Worm (Caenorhabditis elegans) whole organism, late embryonic: Measurements from ENCODE around the gene Y104H12D.2.
"Not testable (repeated sequence)": the region's sequence is repeated elsewhere in the genome, so short reads cannot be mapped to it uniquely, and the experiment has no call there.

Experiments
- C38D4.7 ChIP-seq: fragments of 200-800 bp; sonication (Bioruptor generic); optimal IDR thresholded peaks from 2 replicates; lab custom pipeline; 2018; ENCODE audit warnings: mild to moderate bottlenecking, missing genetic modification characterization, moderate library complexity, missing compliant biosample characterization
- K02D7.2 ChIP-seq: sonication (generic microtip); optimal IDR thresholded peaks from 2 replicates; lab custom pipeline; 2017; ENCODE audit warnings: mild to moderate bottlenecking, missing genetic modification characterization, missing compliant biosample characterization
- T23F11.4 ChIP-seq: fragments of 200-800 bp; sonication (Bioruptor generic); optimal IDR thresholded peaks from 2 replicates; lab custom pipeline; 2018; ENCODE audit warnings: mild to moderate bottlenecking, missing genetic modification characterization, missing compliant biosample characterization
- Y22D7AL.16 ChIP-seq: sonication (generic microtip); optimal IDR thresholded peaks from 2 replicates; lab custom pipeline; 2016; ENCODE audit warnings: missing genetic modification characterization, missing compliant biosample characterization
- ama-1 ChIP-seq: fragments of 150-350 bp; optimal IDR thresholded peaks from 2 replicates; lab custom pipeline; 2014
- ceh-18 ChIP-seq: sonication (generic microtip); optimal IDR thresholded peaks from 2 replicates; lab custom pipeline; 2016; ENCODE audit warnings: missing genetic modification characterization, missing compliant biosample characterization
- ceh-19 ChIP-seq: fragments of 200-800 bp; sonication (Bioruptor generic); optimal IDR thresholded peaks from 2 replicates; lab custom pipeline; 2018; ENCODE audit warnings: mild to moderate bottlenecking, missing genetic modification characterization, missing compliant biosample characterization
- ceh-2 ChIP-seq: sonication (generic microtip); optimal IDR thresholded peaks from 2 replicates; lab custom pipeline; 2016; ENCODE audit warnings: missing genotype, missing genetic modification characterization, missing compliant biosample characterization
- ceh-22 ChIP-seq: sonication (generic microtip); optimal IDR thresholded peaks from 2 replicates; lab custom pipeline; 2017; ENCODE audit warnings: missing biosample characterization, missing genetic modification characterization
- ceh-30 ChIP-seq: fragments of 150-350 bp; optimal IDR thresholded peaks from 2 replicates; lab custom pipeline; 2014; ENCODE audit warnings: missing biosample characterization, missing genetic modification characterization
- ceh-31 ChIP-seq: sonication (generic microtip); optimal IDR thresholded peaks from 2 replicates; lab custom pipeline; 2016; ENCODE audit warnings: missing genetic modification characterization, missing compliant biosample characterization
- ceh-45 ChIP-seq: fragments of 200-800 bp; sonication (Bioruptor generic); IDR thresholded peaks from 2 replicates; pipeline ENCODE4 v1.3.6; 2022; ENCODE audit warnings: missing genetic modification reagents, missing genetic modification characterization, missing compliant biosample characterization
- ceh-9 ChIP-seq: sonication (generic microtip); optimal IDR thresholded peaks from 2 replicates; lab custom pipeline; 2016; ENCODE audit warnings: mild to moderate bottlenecking, missing genetic modification characterization, inconsistent platforms, missing compliant biosample characterization
- dmd-4 ChIP-seq: sonication (generic microtip); optimal IDR thresholded peaks from 2 replicates; lab custom pipeline; 2016; ENCODE audit warnings: borderline replicate concordance, missing genetic modification characterization, missing compliant biosample characterization
- dve-1 ChIP-seq: sonication (generic microtip); optimal IDR thresholded peaks from 2 replicates; lab custom pipeline; 2017; ENCODE audit warnings: antibody characterized with exemption, mild to moderate bottlenecking, missing genetic modification characterization, missing compliant biosample characterization
- ets-4 ChIP-seq: sonication (generic microtip); optimal IDR thresholded peaks from 2 replicates; lab custom pipeline; 2016; ENCODE audit warnings: missing genetic modification characterization, missing compliant biosample characterization
- eyg-1 ChIP-seq: sonication (generic microtip); optimal IDR thresholded peaks from 2 replicates; lab custom pipeline; 2016; ENCODE audit warnings: missing genotype, missing genetic modification characterization, missing compliant biosample characterization
- fkh-10 ChIP-seq: fragments of 150-350 bp; optimal IDR thresholded peaks from 2 replicates; lab custom pipeline; 2014; ENCODE audit warnings: missing biosample characterization, missing genetic modification reagents, missing genetic modification characterization
- gmeb-2 ChIP-seq: sonication (generic microtip); optimal IDR thresholded peaks from 2 replicates; lab custom pipeline; 2016; ENCODE audit warnings: missing genetic modification characterization, inconsistent platforms, missing compliant biosample characterization
- hlh-15 ChIP-seq: sonication (generic microtip); optimal IDR thresholded peaks from 2 replicates; lab custom pipeline; 2016; ENCODE audit warnings: missing genetic modification characterization, missing compliant biosample characterization
- lin-11 ChIP-seq: fragments of 200-800 bp; sonication (Bioruptor generic); optimal IDR thresholded peaks from 2 replicates; lab custom pipeline; 2018; ENCODE audit warnings: mild to moderate bottlenecking, missing genetic modification characterization, missing compliant biosample characterization
- madf-2 ChIP-seq: sonication (generic microtip); optimal IDR thresholded peaks from 2 replicates; lab custom pipeline; 2017; ENCODE audit warnings: missing genetic modification characterization, missing compliant biosample characterization
- mec-3 ChIP-seq: sonication (generic microtip); optimal IDR thresholded peaks from 2 replicates; lab custom pipeline; 2016; ENCODE audit warnings: borderline replicate concordance, missing genetic modification characterization, missing compliant biosample characterization
- nhr-232 ChIP-seq: sonication (generic microtip); optimal IDR thresholded peaks from 2 replicates; lab custom pipeline; 2016; ENCODE audit warnings: missing genetic modification characterization, missing compliant biosample characterization
- npax-4 ChIP-seq: sonication (generic microtip); optimal IDR thresholded peaks from 2 replicates; lab custom pipeline; 2016; ENCODE audit warnings: missing genetic modification characterization, missing compliant biosample characterization
- odd-2 ChIP-seq: sonication (generic microtip); optimal IDR thresholded peaks from 2 replicates; lab custom pipeline; 2017; ENCODE audit warnings: antibody characterized with exemption, mild to moderate bottlenecking, missing genetic modification characterization, missing compliant biosample characterization
- pha-4 ChIP-seq: fragments of 150-350 bp; optimal IDR thresholded peaks from 2 replicates; lab custom pipeline; 2018; ENCODE audit warnings: missing biosample characterization, missing genetic modification reagents, missing genetic modification characterization
- pqm-1 ChIP-seq: sonication (generic microtip); optimal IDR thresholded peaks from 2 replicates; lab custom pipeline; 2016; ENCODE audit warnings: missing genetic modification characterization, missing compliant biosample characterization
- pros-1 ChIP-seq: fragments of 150-350 bp; optimal IDR thresholded peaks from 2 replicates; lab custom pipeline; 2014; ENCODE audit warnings: missing biosample characterization, missing genetic modification reagents, missing genetic modification characterization
- ref-2 ChIP-seq: sonication (generic microtip); optimal IDR thresholded peaks from 2 replicates; lab custom pipeline; 2016; ENCODE audit warnings: missing genetic modification characterization, missing compliant biosample characterization
- rnt-1 ChIP-seq: sonication (generic microtip); optimal IDR thresholded peaks from 2 replicates; lab custom pipeline; 2016; ENCODE audit warnings: missing genetic modification characterization, missing compliant biosample characterization
- sox-4 ChIP-seq: sonication (generic microtip); optimal IDR thresholded peaks from 2 replicates; lab custom pipeline; 2017; ENCODE audit warnings: mild to moderate bottlenecking, missing genetic modification characterization, inconsistent platforms, missing compliant biosample characterization
- syd-9 ChIP-seq: sonication (generic microtip); optimal IDR thresholded peaks from 2 replicates; lab custom pipeline; 2016; ENCODE audit warnings: mild to moderate bottlenecking, missing genetic modification characterization, moderate library complexity, missing compliant biosample characterization
- tbx-7 ChIP-seq: sonication (generic microtip); optimal IDR thresholded peaks from 2 replicates; lab custom pipeline; 2016; ENCODE audit warnings: missing genotype, missing genetic modification characterization, missing compliant biosample characterization
- unc-55 ChIP-seq: sonication (generic microtip); optimal IDR thresholded peaks from 2 replicates; lab custom pipeline; 2017; ENCODE audit warnings: missing biosample characterization, missing genetic modification reagents, missing genetic modification characterization
- unc-86 ChIP-seq: sonication (generic microtip); optimal IDR thresholded peaks from 2 replicates; lab custom pipeline; 2016; ENCODE audit warnings: missing genetic modification characterization, missing compliant biosample characterization
- zip-5 ChIP-seq: sonication (generic microtip); optimal IDR thresholded peaks from 2 replicates; lab custom pipeline; 2016; ENCODE audit warnings: missing genetic modification characterization, missing compliant biosample characterization

Gene Y104H12D.2

DNA sequence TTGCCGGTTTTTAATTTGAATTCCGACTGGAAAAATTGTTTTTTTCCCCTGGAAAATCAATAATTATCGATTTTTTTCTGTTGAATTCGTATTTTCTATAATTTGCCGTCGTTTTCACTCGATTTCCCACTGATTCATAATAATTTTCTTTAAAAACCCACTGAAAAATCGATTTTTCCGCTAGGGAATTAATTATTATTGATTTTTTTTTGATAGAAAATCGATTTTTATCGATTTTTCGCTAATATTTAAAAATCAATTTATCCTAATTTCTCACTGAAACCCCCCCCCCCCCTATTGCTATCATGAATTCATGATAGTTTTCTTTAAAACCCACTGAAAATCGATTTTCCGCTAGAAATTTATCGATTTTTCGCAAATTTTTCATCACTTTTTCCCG lies 1.2 kb upstream of the Y104H12D.2 start:
- TF ChIP-seq ceh-2 (tag; lab: Kevin White, UChicago) (no peak), madf-2 (no peak), ceh-22 (tag; lab: Kevin White, UChicago) (no peak), pha-4 (tag; lab: Kevin White, UChicago) (no peak), odd-2 (tag; lab: Kevin White, UChicago) (no peak), npax-4 (tag; lab: Kevin White, UChicago) (no peak), syd-9 (tag; lab: Kevin White, UChicago) (no peak), T23F11.4 (GFP tag; lab: Kevin White, UChicago) (no peak), tbx-7 (no peak), ceh-31 (no peak), pros-1 (tag; lab: Kevin White, UChicago) (no peak), pqm-1 (no peak), C38D4.7 (GFP tag; lab: Kevin White, UChicago) (no peak), nhr-232 (no peak)
- TF ChIP-seq, all 69 proteins: peak for 0

DNA sequence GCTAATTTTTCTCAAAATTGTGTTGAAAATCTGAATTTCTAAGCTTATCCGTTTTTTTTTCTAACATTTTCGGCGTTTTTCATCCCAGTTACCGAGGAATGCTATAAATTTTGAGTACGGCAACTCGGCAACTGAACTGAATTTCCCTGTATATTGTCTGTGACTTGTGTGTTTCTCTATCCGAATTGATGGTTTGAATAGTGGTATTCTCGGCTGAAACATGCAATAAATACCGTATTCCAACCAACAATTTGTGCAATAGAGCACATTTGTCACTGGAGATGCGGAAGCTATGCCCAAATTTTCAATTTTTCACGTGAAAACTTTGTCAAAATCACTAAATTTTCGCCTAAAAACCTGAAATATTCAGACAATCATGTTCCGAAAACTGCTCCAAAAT lies 4.5 kb downstream of the Y104H12D.2 start, which contains the start of gene rmif-2:
rmif-2 (plus strand) TSS at position 301 of the 400 bp plus-strand sequence.
- not testable (repeated sequence) for TF ChIP-seq pha-4 (tag; lab: Kevin White, UChicago); ceh-45; hlh-15 (tag; lab: Kevin White, UChicago)
- TF ChIP-seq, all 69 proteins: peak for 0; not testable (repeated sequence) for 69

DNA sequence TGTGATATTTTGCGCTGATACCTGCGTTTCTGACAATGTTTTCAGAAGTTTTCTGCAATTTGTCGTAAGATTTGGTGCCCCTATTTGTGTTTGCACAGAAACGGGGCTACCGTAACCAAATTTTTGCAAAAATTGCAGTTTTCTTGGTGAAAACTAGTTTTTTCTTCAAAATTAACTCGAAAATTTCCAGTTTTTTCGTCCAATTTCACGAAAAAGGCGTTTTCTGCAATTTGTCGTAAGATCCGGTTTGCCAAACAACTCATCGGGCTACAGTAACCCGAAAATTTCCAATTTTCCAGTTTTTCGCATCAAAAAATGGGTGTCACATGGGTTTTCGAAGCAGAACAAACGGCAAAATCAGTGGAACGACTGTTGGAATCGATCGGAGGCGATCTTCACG lies 9.7 kb downstream of the Y104H12D.2 start, which contains the start of gene mdt-20:
mdt-20 (plus strand) TSS at position 301 of the 400 bp plus-strand sequence.
- TF ChIP-seq ets-4 (tag; lab: Kevin White, UChicago); unc-55; eyg-1 (tag; lab: Kevin White, UChicago): not testable (repeated sequence)

DNA sequence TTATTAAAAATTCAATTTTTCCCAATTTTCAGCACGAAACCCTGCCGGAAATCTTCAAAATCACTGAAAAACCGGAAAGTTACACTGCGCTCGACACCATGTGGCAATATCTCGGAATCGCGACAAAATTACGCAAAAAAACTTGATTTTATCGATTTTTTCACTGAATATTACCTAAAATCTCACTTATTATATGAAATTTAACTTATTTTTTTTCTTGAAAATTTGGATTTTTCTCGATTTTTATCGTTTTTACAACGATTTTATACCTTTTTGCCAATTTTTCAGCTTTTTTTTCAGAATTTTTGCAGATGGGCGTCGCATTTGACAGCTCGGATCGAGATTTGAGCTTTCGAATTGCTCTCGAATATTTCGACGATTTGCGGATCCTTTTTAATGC lies 14.9 kb downstream of the Y104H12D.2 start, which contains the start of gene spl-3:
spl-3 (plus strand) TSS at position 301 of the 400 bp plus-strand sequence.
- TF ChIP-seq K02D7.2, result no peak
- TF ChIP-seq syd-9 (tag; lab: Kevin White, UChicago), result no peak
- no peak for TF ChIP-seq zip-5 (tag; lab: Kevin White, UChicago)
- no peak for TF ChIP-seq ama-1 (lab: Kevin White, UChicago)
- TF ChIP-seq eyg-1 (tag; lab: Kevin White, UChicago), result no peak
- TF ChIP-seq mec-3 (tag; lab: Kevin White, UChicago), result no peak
- no peak for TF ChIP-seq rnt-1 (tag; lab: Kevin White, UChicago)
- no peak for TF ChIP-seq gmeb-2 (tag; lab: Kevin White, UChicago)
- TF ChIP-seq lin-11 (tag; lab: Kevin White, UChicago), result no peak
- TF ChIP-seq ceh-18 (tag; lab: Kevin White, UChicago), result no peak

DNA sequence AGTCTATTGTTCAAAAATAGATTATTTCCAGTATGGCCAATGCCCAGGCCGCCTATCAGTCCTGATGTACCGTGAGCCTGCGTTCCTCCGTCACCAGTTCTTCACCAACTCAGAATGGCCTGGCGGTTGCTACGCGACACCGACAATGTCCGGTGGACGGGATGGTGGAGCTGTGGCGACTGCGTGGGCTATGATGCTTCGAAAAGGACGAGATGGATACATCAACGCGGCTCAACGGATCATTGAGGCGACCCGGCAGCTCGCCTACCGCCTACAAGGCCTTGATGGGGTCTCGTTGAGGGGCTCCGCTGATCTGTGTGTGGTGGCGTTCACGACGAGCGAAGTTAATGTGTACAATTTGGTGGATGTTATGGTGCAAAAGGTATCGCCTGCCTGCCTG lies 21.7 kb downstream of the Y104H12D.2 start:
- TF ChIP-seq unc-86 (tag; lab: Kevin White, UChicago), result no peak
- no peak for TF ChIP-seq dve-1 (tag; lab: Kevin White, UChicago)
- TF ChIP-seq ref-2, result no peak
- TF ChIP-seq C38D4.7 (GFP tag; lab: Kevin White, UChicago), result no peak
- TF ChIP-seq fkh-10 (GFP tag; lab: Kevin White, UChicago), result no peak
- TF ChIP-seq pqm-1, result no peak
- no peak for TF ChIP-seq ceh-9 (tag; lab: Kevin White, UChicago)
- TF ChIP-seq T23F11.4 (GFP tag; lab: Kevin White, UChicago), result no peak
- TF ChIP-seq lin-11 (tag; lab: Kevin White, UChicago), result no peak
- no peak for TF ChIP-seq ceh-30
- TF ChIP-seq sox-4 (tag; lab: Kevin White, UChicago), result no peak
- no peak for TF ChIP-seq ets-4 (tag; lab: Kevin White, UChicago)
- TF ChIP-seq Y22D7AL.16 (tag; lab: Kevin White, UChicago), result no peak
- no peak for TF ChIP-seq K02D7.2
- no peak for TF ChIP-seq ceh-19 (GFP tag; lab: Kevin White, UChicago)
- TF ChIP-seq dmd-4 (tag; lab: Kevin White, UChicago), result no peak
- TF ChIP-seq odd-2 (tag; lab: Kevin White, UChicago), result no peak
